Worm (Caenorhabditis elegans) whole organism, early embryonic: ENCODE data around the gene C17C3.24.

Experiments used
- B0310.2 ChIP-seq: sonication (generic microtip); optimal IDR thresholded peaks from 2 replicates; lab custom pipeline; 2016; ENCODE audit warnings: mild to moderate bottlenecking, missing genetic modification characterization, missing compliant biosample characterization
- F13C5.2 ChIP-seq: sonication (generic microtip); optimal IDR thresholded peaks from 2 replicates; lab custom pipeline; 2017; ENCODE audit warnings: mild to moderate bottlenecking, missing genetic modification characterization, inconsistent platforms, missing compliant biosample characterization
- aly-1 ChIP-seq: sonication (generic microtip); optimal IDR thresholded peaks from 2 replicates; lab custom pipeline; 2016; ENCODE audit warnings: missing genetic modification characterization, missing compliant biosample characterization
- ama-1 ChIP-seq: fragments of 150-350 bp; optimal IDR thresholded peaks from 2 replicates; lab custom pipeline; 2014
- ceh-13 ChIP-seq: fragments of 200-800 bp; sonication (Bioruptor generic); optimal IDR thresholded peaks from 2 replicates; lab custom pipeline; 2018; ENCODE audit warnings: mild to moderate bottlenecking, missing genetic modification characterization, missing compliant biosample characterization
- ceh-36 ChIP-seq: sonication (generic microtip); optimal IDR thresholded peaks from 2 replicates; lab custom pipeline; 2016; ENCODE audit warnings: missing genetic modification characterization, inconsistent platforms, missing compliant biosample characterization
- ets-7 ChIP-seq: sonication (generic microtip); optimal IDR thresholded peaks from 2 replicates; lab custom pipeline; 2016; ENCODE audit warnings: missing genotype, missing genetic modification characterization, missing compliant biosample characterization
- flt-1 ChIP-seq: fragments of 200-800 bp; sonication (Bioruptor generic); IDR thresholded peaks from 2 replicates; pipeline ENCODE4 v1.3.6; 2022; ENCODE audit warnings: missing genetic modification characterization, missing compliant biosample characterization
- hmbx-1 ChIP-seq: sonication (generic microtip); optimal IDR thresholded peaks from 2 replicates; lab custom pipeline; 2016; ENCODE audit warnings: mild to moderate bottlenecking, missing genetic modification characterization, missing compliant biosample characterization
- hmg-4 ChIP-seq: fragments of 200-800 bp; sonication (Bioruptor generic); optimal IDR thresholded peaks from 2 replicates; lab custom pipeline; 2018; ENCODE audit warnings: mild to moderate bottlenecking, missing genetic modification characterization, missing compliant biosample characterization
- hnd-1 ChIP-seq: sonication (generic microtip); optimal IDR thresholded peaks from 2 replicates; lab custom pipeline; 2016; ENCODE audit warnings: missing genetic modification characterization, missing compliant biosample characterization
- pes-1 ChIP-seq: fragments of 200-800 bp; sonication (Bioruptor generic); IDR thresholded peaks from 2 replicates; pipeline ENCODE4 v1.3.6; 2022; ENCODE audit warnings: missing genetic modification reagents, missing genetic modification characterization, missing compliant biosample characterization
- scrt-1 ChIP-seq: fragments of 200-800 bp; sonication (Bioruptor generic); IDR thresholded peaks from 2 replicates; pipeline ENCODE4 v1.3.6; 2022; ENCODE audit warnings: missing genetic modification characterization, missing compliant biosample characterization
- sea-1 ChIP-seq: fragments of 200-800 bp; sonication (Bioruptor generic); conservative IDR thresholded peaks from 2 replicates; pipeline ENCODE4 v1.3.6; 2022; ENCODE audit warnings: missing genetic modification characterization, missing compliant biosample characterization
- tbx-11 ChIP-seq: fragments of 200-800 bp; sonication (Bioruptor generic); IDR thresholded peaks from 2 replicates; pipeline ENCODE4 v1.3.6; 2022; ENCODE audit warnings: missing genetic modification characterization, missing compliant biosample characterization
- tbx-37 ChIP-seq: fragments of 200-800 bp; sonication (Bioruptor generic); conservative IDR thresholded peaks from 2 replicates; pipeline ENCODE4 v1.3.6; 2022; ENCODE audit warnings: missing genetic modification reagents, missing genetic modification characterization, missing compliant biosample characterization
- tra-4 ChIP-seq: sonication (generic microtip); optimal IDR thresholded peaks from 2 replicates; lab custom pipeline; 2017; ENCODE audit warnings: missing genetic modification characterization, missing compliant biosample characterization

The C17C3.24 gene

ce11 chrII:5557134-5557533, 15.5 kb upstream of the C17C3.24 start:
- no peak for TF ChIP-seq ceh-36 (tag; lab: Kevin White, UChicago)
- TF ChIP-seq aly-1 = no peak
- TF ChIP-seq ama-1 (lab: Kevin White, UChicago) = no peak
- no peak for TF ChIP-seq hmbx-1 (tag; lab: Kevin White, UChicago)
- TF ChIP-seq B0310.2 (tag; lab: Kevin White, UChicago) = no peak
- no peak for TF ChIP-seq tbx-11

- no peak for TF ChIP-seq flt-1
- TF ChIP-seq hnd-1 (tag; lab: Kevin White, UChicago) = no peak
- no peak for TF ChIP-seq B0310.2 (tag; lab: Kevin White, UChicago)
- TF ChIP-seq ama-1 (lab: Kevin White, UChicago) = no peak
- TF ChIP-seq tbx-37 = no peak
- no peak for TF ChIP-seq tra-4 (tag; lab: Kevin White, UChicago)
- TF ChIP-seq tbx-11 = no peak
- TF ChIP-seq sea-1 (GFP tag; lab: Robert Waterston, UW) = no peak
- no peak for TF ChIP-seq pes-1 (GFP tag; lab: Robert Waterston, UW)
- no peak for TF ChIP-seq hmg-4
- no peak for TF ChIP-seq aly-1
- no peak for TF ChIP-seq scrt-1
Observed at ce11 chrII:5556431-5556830, 14.8 kb upstream of the C17C3.24 start, which contains the start of gene ins-11. ins-11 (plus strand) TSS chrII:5556731.

- TF ChIP-seq tbx-37 = no peak
- no peak for TF ChIP-seq B0310.2 (tag; lab: Kevin White, UChicago)
- no peak for TF ChIP-seq hmg-4
- no peak for TF ChIP-seq pes-1 (GFP tag; lab: Robert Waterston, UW)
- no peak for TF ChIP-seq ceh-36 (tag; lab: Kevin White, UChicago)
- no peak for TF ChIP-seq flt-1
- no peak for TF ChIP-seq ama-1 (lab: Kevin White, UChicago)
- no peak for TF ChIP-seq ceh-13
- no peak for TF ChIP-seq hmbx-1 (tag; lab: Kevin White, UChicago)
- no peak for TF ChIP-seq scrt-1
- TF ChIP-seq F13C5.2 (tag; lab: Kevin White, UChicago) = no peak
- TF ChIP-seq aly-1 = no peak
- TF ChIP-seq hnd-1 (tag; lab: Kevin White, UChicago) = no peak
- no peak for TF ChIP-seq tbx-11
- TF ChIP-seq tra-4 (tag; lab: Kevin White, UChicago) = no peak
- TF ChIP-seq sea-1 (GFP tag; lab: Robert Waterston, UW) = no peak
- TF ChIP-seq ets-7 (tag; lab: Kevin White, UChicago) = no peak
Observed at ce11 chrII:5555522-5555921, 13.9 kb upstream of the C17C3.24 start.

ce11 chrII:5554788-5555187, 13.2 kb upstream of the C17C3.24 start:
- TF ChIP-seq tra-4 (tag; lab: Kevin White, UChicago) (no peak), tbx-11 (no peak), aly-1 (no peak)

- TF ChIP-seq B0310.2 (tag; lab: Kevin White, UChicago) (no peak), hmg-4 (no peak), hnd-1 (tag; lab: Kevin White, UChicago) (no peak), ets-7 (tag; lab: Kevin White, UChicago) (no peak), aly-1 (no peak), flt-1 (no peak), sea-1 (GFP tag; lab: Robert Waterston, UW) (no peak), F13C5.2 (tag; lab: Kevin White, UChicago) (no peak)
Observed at ce11 chrII:5554317-5554716, 12.7 kb upstream of the C17C3.24 start, which contains the start of gene ins-12. ins-12 (plus strand) TSS chrII:5554617.

ce11 chrII:5553531-5553930, 11.9 kb upstream of the C17C3.24 start:
- TF ChIP-seq hmbx-1 (tag; lab: Kevin White, UChicago) (no peak), F13C5.2 (tag; lab: Kevin White, UChicago) (no peak), scrt-1 (no peak), ceh-13 (no peak), aly-1 (no peak), hnd-1 (tag; lab: Kevin White, UChicago) (no peak), tbx-11 (no peak), B0310.2 (tag; lab: Kevin White, UChicago) (no peak), ama-1 (lab: Kevin White, UChicago) (no peak), sea-1 (GFP tag; lab: Robert Waterston, UW) (no peak), tra-4 (tag; lab: Kevin White, UChicago) (no peak), tbx-37 (no peak), pes-1 (GFP tag; lab: Robert Waterston, UW) (no peak)

- TF ChIP-seq ceh-13 (no peak), ceh-36 (tag; lab: Kevin White, UChicago) (no peak), B0310.2 (tag; lab: Kevin White, UChicago) (no peak), F13C5.2 (tag; lab: Kevin White, UChicago) (no peak), flt-1 (no peak), tbx-11 (no peak), ama-1 (lab: Kevin White, UChicago) (no peak), aly-1 (no peak), hmbx-1 (tag; lab: Kevin White, UChicago) (no peak), pes-1 (GFP tag; lab: Robert Waterston, UW) (no peak), sea-1 (GFP tag; lab: Robert Waterston, UW) (no peak), ets-7 (tag; lab: Kevin White, UChicago) (no peak), tra-4 (tag; lab: Kevin White, UChicago) (no peak), hnd-1 (tag; lab: Kevin White, UChicago) (no peak)
Observed at ce11 chrII:5551517-5551916, 9.9 kb upstream of the C17C3.24 start, which contains the start of gene C17C3.5. C17C3.5 (plus strand) TSS chrII:5551817.

ce11 chrII:5549746-5550145, 8.2 kb upstream of the C17C3.24 start, which contains the start of gene C17C3.6:
C17C3.6 (plus strand) TSS chrII:5550046.
- no peak for TF ChIP-seq flt-1
- no peak for TF ChIP-seq ets-7 (tag; lab: Kevin White, UChicago)
- TF ChIP-seq aly-1 = no peak
- TF ChIP-seq ceh-36 (tag; lab: Kevin White, UChicago) = no peak
- TF ChIP-seq ceh-13 = no peak
- no peak for TF ChIP-seq hmbx-1 (tag; lab: Kevin White, UChicago)
- no peak for TF ChIP-seq sea-1 (GFP tag; lab: Robert Waterston, UW)
- TF ChIP-seq B0310.2 (tag; lab: Kevin White, UChicago) = no peak
- TF ChIP-seq tbx-37 = no peak
- TF ChIP-seq tbx-11 = no peak
- no peak for TF ChIP-seq tra-4 (tag; lab: Kevin White, UChicago)
- no peak for TF ChIP-seq hmg-4
- TF ChIP-seq hnd-1 (tag; lab: Kevin White, UChicago) = no peak
- TF ChIP-seq pes-1 (GFP tag; lab: Robert Waterston, UW) = no peak
- TF ChIP-seq ama-1 (lab: Kevin White, UChicago) = no peak
